Fruit fly (Drosophila melanogaster) whole organism, larva: Measurements from ENCODE around the gene CG5762.

Experiments
- noc ChIP-seq: fragments of 200-800 bp; sonication (Bioruptor generic); optimal IDR thresholded peaks from 3 replicates; lab custom pipeline; 2019; ENCODE audit warnings: missing biosample characterization, mild to moderate bottlenecking, missing genetic modification characterization, moderate library complexity

Gene CG5762

dm6 chr3R:24361583-24361982, at the start of gene CG5762, which contains the start of gene CG33339:
CG5762 (minus strand) TSS chr3R:24361683.
CG33339 (plus strand) TSS chr3R:24361847.
- no peak for TF ChIP-seq noc (tag; lab: Kevin White, UChicago)

dm6 chr3R:24392207-24392939, 30.9 kb upstream of the CG5762 start, which contains the start of gene CG13616:
CG13616 (plus strand) TSS chr3R:24392889.
- no peak for TF ChIP-seq noc (tag; lab: Kevin White, UChicago)

- TF ChIP-seq noc (tag; lab: Kevin White, UChicago), result no peak
Observed at dm6 chr3R:24390239-24390638, 28.8 kb upstream of the CG5762 start, which contains the start of the genes CG5768 and CG13615. CG5768 (minus strand) TSS chr3R:24390339. CG13615 (plus strand) TSS chr3R:24390518.

dm6 chr3R:24386434-24386833, 25.0 kb upstream of the CG5762 start:
- TF ChIP-seq noc (tag; lab: Kevin White, UChicago), result no peak

dm6 chr3R:24384952-24385351, 23.5 kb upstream of the CG5762 start, which contains the start of gene CG17780:
CG17780 (minus strand) TSS chr3R:24385052.
- TF ChIP-seq noc (tag; lab: Kevin White, UChicago), result no peak

- TF ChIP-seq noc (tag; lab: Kevin White, UChicago), result no peak
Observed at dm6 chr3R:24376565-24376964, 15.1 kb upstream of the CG5762 start, which contains the start of gene CG33342. CG33342 (plus strand) TSS chr3R:24376865.

- TF ChIP-seq noc (tag; lab: Kevin White, UChicago), result no peak
Observed at dm6 chr3R:24375561-24375960, 14.1 kb upstream of the CG5762 start, which contains the start of gene CG17781. CG17781 (minus strand) TSS chr3R:24375661.

dm6 chr3R:24372662-24373061, 11.2 kb upstream of the CG5762 start, which contains the start of gene CG17782:
CG17782 (minus strand) TSS chr3R:24372762.
- TF ChIP-seq noc (tag; lab: Kevin White, UChicago), result no peak

dm6 chr3R:24369268-24369667, 7.8 kb upstream of the CG5762 start, which contains the start of gene CG13614:
CG13614 (plus strand) TSS chr3R:24369568.
- no peak for TF ChIP-seq noc (tag; lab: Kevin White, UChicago)

- TF ChIP-seq noc (tag; lab: Kevin White, UChicago), result no peak
Observed at dm6 chr3R:24368064-24368463, 6.6 kb upstream of the CG5762 start, which contains the start of the genes CG42812 and CG33341. CG42812 (minus strand) TSS chr3R:24368164. CG33341 (plus strand) TSS chr3R:24368358.

- no peak for TF ChIP-seq noc (tag; lab: Kevin White, UChicago)
Observed at dm6 chr3R:24367120-24367519, 5.6 kb upstream of the CG5762 start, which contains the start of gene CG42811. CG42811 (minus strand) TSS chr3R:24367220.

- TF ChIP-seq noc (tag; lab: Kevin White, UChicago), result no peak
Observed at dm6 chr3R:24364880-24365604, 3.6 kb upstream of the CG5762 start, which contains the start of the genes CG17784 and CG13613. CG17784 (minus strand) TSS chr3R:24364980. CG13613 (plus strand) TSS chr3R:24365554.

- no peak for TF ChIP-seq noc (tag; lab: Kevin White, UChicago)
Observed at dm6 chr3R:24362838-24363237, 1.4 kb upstream of the CG5762 start, which contains the start of gene CG33340. CG33340 (plus strand) TSS chr3R:24363138.

- TF ChIP-seq noc (tag; lab: Kevin White, UChicago), result no peak
Observed at dm6 chr3R:24359957-24360356, 1.5 kb downstream of the CG5762 start, which contains the start of gene CG18528. CG18528 (minus strand) TSS chr3R:24360144.

dm6 chr3R:24357698-24358097, 3.8 kb downstream of the CG5762 start, which contains the start of gene Golgin84:
Golgin84 (minus strand) TSS chr3R:24357938.
- no peak for TF ChIP-seq noc (tag; lab: Kevin White, UChicago)
